Fruit fly (Drosophila melanogaster) whole organism, embryonic: ENCODE measurements around the gene Nlg2.

Experiments
- CG17802 ChIP-seq: fragments of 200-800 bp; sonication (Bioruptor generic); optimal IDR thresholded peaks from 2 replicates; lab custom pipeline; 2018; ENCODE audit warnings: missing biosample characterization, mild to moderate bottlenecking, missing genetic modification characterization, moderate library complexity
- CG3995 ChIP-seq: fragments of 200-800 bp; sonication (Bioruptor generic); optimal IDR thresholded peaks from 3 replicates; lab custom pipeline; 2016; ENCODE audit warnings: missing biosample characterization, missing genetic modification characterization
- CG7963 ChIP-seq: fragments of 200-800 bp; sonication (Bioruptor generic); IDR thresholded peaks from 3 replicates; pipeline ENCODE4 v1.3.6; 2022; ENCODE audit warnings: missing biosample characterization, missing genetic modification characterization; ENCODE audit not compliant: partially characterized antibody
- Scr ChIP-seq: fragments of 200-800 bp; sonication (Bioruptor generic); IDR thresholded peaks from 2 replicates; pipeline ENCODE4 v1.3.6; 2022; ENCODE audit warnings: missing biosample characterization, missing genetic modification characterization; ENCODE audit not compliant: partially characterized antibody
- Six4 ChIP-seq: fragments of 200-800 bp; sonication (Bioruptor generic); optimal IDR thresholded peaks from 2 replicates; lab custom pipeline; 2016; ENCODE audit warnings: missing biosample characterization, missing genetic modification characterization
- dmrt99B ChIP-seq: fragments of 200-800 bp; sonication (Bioruptor generic); optimal IDR thresholded peaks from 2 replicates; lab custom pipeline; 2018; ENCODE audit warnings: missing biosample characterization, mild to moderate bottlenecking, missing genetic modification characterization, moderate library complexity
- knrl ChIP-seq: fragments of 200-800 bp; sonication (Bioruptor generic); IDR thresholded peaks from 3 replicates; pipeline ENCODE4 v1.3.6; 2022; ENCODE audit warnings: missing biosample characterization, missing genetic modification characterization; ENCODE audit not compliant: partially characterized antibody

DNA sequence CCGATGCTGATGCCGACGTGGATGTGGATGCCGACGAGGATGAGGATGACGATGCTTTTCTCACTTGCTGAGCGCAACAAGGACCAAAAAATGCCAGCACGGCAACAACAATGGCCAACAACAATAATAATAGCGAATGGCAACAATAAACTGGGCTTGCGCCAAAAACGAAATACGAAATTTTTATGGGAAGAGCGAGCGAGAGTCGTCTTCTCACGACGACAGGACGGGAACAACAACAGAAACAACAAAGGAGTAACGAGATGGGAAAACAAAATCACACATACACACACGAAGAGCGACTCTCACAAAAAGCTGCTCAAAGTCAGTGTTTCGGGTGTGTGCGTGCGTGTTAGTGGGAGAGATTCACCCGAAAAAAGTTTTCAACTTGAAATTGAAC is 694 bp upstream of the Nlg2 start:
- TF ChIP-seq Scr (GFP tag; lab: Robert Waterston, UW) (no peak), Six4 (GFP tag; lab: Kevin White, UChicago) (no peak), knrl (GFP tag; lab: Robert Waterston, UW) (no peak), CG3995 (GFP tag; lab: Kevin White, UChicago) (no peak), dmrt99B (tag; lab: Kevin White, UChicago) (no peak), CG17802 (tag; lab: Kevin White, UChicago) (no peak), CG7963 (GFP tag; lab: Robert Waterston, UW) (no peak)
